Fruit fly (Drosophila melanogaster) whole organism, adult: ENCODE measurements around the gene mey.

Source experiments
- CG12768 ChIP-seq: fragments of 200-800 bp; sonication (Bioruptor generic); optimal IDR thresholded peaks from 2 replicates; lab custom pipeline; 2017; ENCODE audit warnings: missing biosample characterization, missing genetic modification characterization, mild to moderate bottlenecking, moderate library complexity, missing genetic modification reagents
- CG1620 ChIP-seq: fragments of 200-800 bp; sonication (Bioruptor generic); optimal IDR thresholded peaks from 2 replicates; lab custom pipeline; 2016; ENCODE audit warnings: missing biosample characterization, missing genetic modification characterization
- CG33017 ChIP-seq: fragments of 200-800 bp; sonication (Bioruptor generic); optimal IDR thresholded peaks from 2 replicates; lab custom pipeline; 2018; ENCODE audit warnings: missing biosample characterization, mild to moderate bottlenecking, missing genetic modification characterization, moderate library complexity
- Clk ChIP-seq: fragments of 200-800 bp; sonication (Bioruptor generic); optimal IDR thresholded peaks from 2 replicates; lab custom pipeline; 2017; ENCODE audit warnings: missing biosample characterization, missing genetic modification characterization
- Hr96 ChIP-seq: fragments of 200-800 bp; sonication (Bioruptor generic); optimal IDR thresholded peaks from 2 replicates; lab custom pipeline; 2016; ENCODE audit warnings: missing biosample characterization, missing genetic modification characterization
- Mnt ChIP-seq: fragments of 200-800 bp; sonication (Bioruptor generic); optimal IDR thresholded peaks from 2 replicates; lab custom pipeline; 2016; ENCODE audit warnings: missing biosample characterization, mild to moderate bottlenecking, missing genetic modification characterization
- cic ChIP-seq: fragments of 200-800 bp; sonication (Bioruptor generic); optimal IDR thresholded peaks from 2 replicates; lab custom pipeline; 2017; ENCODE audit warnings: missing biosample characterization, mild to moderate bottlenecking, missing genetic modification characterization, moderate library complexity
- cnc ChIP-seq, 2 experiments: fragments of >200 bp; optimal IDR thresholded peaks; 2 replicates each; lab custom pipeline; 2017
- kay ChIP-seq: fragments of 200-800 bp; sonication (Bioruptor generic); peaks from one replicate; lab custom pipeline; 2016; ENCODE audit warnings: missing biosample characterization, missing genetic modification characterization, borderline replicate concordance
- pad ChIP-seq: fragments of 200-800 bp; sonication (Bioruptor generic); optimal IDR thresholded peaks from 3 replicates; lab custom pipeline; 2017; ENCODE audit warnings: missing biosample characterization, missing genetic modification characterization, mild to moderate bottlenecking, moderate library complexity, missing genetic modification reagents
- tj ChIP-seq: fragments of 200-800 bp; sonication (Bioruptor generic); optimal IDR thresholded peaks from 3 replicates; lab custom pipeline; 2017; ENCODE audit warnings: missing biosample characterization, mild to moderate bottlenecking, missing genetic modification characterization, moderate library complexity

DNA sequence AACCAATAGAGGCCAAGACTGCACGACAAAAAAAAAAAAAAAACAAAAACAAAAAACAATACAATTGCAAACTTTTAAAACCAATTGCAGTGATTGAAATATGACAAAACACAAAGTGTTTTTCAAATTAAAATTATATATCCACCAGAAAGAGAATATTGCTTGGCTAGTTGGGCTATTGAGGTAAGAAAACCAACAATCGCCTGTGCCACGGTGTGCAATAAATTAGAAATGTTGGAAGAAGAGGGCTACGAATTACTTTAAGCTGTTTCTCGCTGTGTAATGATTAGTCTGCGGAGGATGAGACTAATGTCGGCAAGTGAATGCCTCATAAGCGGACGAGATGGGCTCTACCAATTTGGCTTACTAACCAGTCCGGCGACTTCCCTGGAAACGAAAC is 13.0 kb downstream of the mey start:
- TF ChIP-seq pad: no peak
- no peak for TF ChIP-seq Mnt (GFP tag; lab: Kevin White, UChicago)
- no peak for TF ChIP-seq kay (GFP tag; lab: Kevin White, UChicago)
- no peak for TF ChIP-seq Hr96 (GFP tag; lab: Kevin White, UChicago)
- TF ChIP-seq cnc (optimal IDR thresholded peaks at IDR 0.05; lab: Kevin White, UChicago): no peak
- no peak for TF ChIP-seq CG1620 (GFP tag; lab: Kevin White, UChicago)
- TF ChIP-seq CG12768 (GFP tag; lab: Kevin White, UChicago): no peak
- TF ChIP-seq Clk: no peak
- TF ChIP-seq cic: no peak
- no peak for TF ChIP-seq tj
- no peak for TF ChIP-seq CG33017 (tag; lab: Kevin White, UChicago)
